Worm (Caenorhabditis elegans) whole organism, late embryonic: ENCODE measurements around the gene rsr-2.

Experiments used
- C08G9.2 ChIP-seq: sonication (generic microtip); optimal IDR thresholded peaks from 2 replicates; lab custom pipeline; 2016; ENCODE audit warnings: mild to moderate bottlenecking, missing genetic modification characterization, moderate library complexity, missing compliant biosample characterization
- T23F11.4 ChIP-seq: fragments of 200-800 bp; sonication (Bioruptor generic); optimal IDR thresholded peaks from 2 replicates; lab custom pipeline; 2018; ENCODE audit warnings: mild to moderate bottlenecking, missing genetic modification characterization, missing compliant biosample characterization
- Y22D7AL.16 ChIP-seq: sonication (generic microtip); optimal IDR thresholded peaks from 2 replicates; lab custom pipeline; 2016; ENCODE audit warnings: missing genetic modification characterization, missing compliant biosample characterization
- ahr-1 ChIP-seq: sonication (generic microtip); optimal IDR thresholded peaks from 2 replicates; lab custom pipeline; 2016; ENCODE audit warnings: missing genetic modification characterization, missing compliant biosample characterization
- ama-1 ChIP-seq: fragments of 150-350 bp; optimal IDR thresholded peaks from 2 replicates; lab custom pipeline; 2014
- ceh-19 ChIP-seq: fragments of 200-800 bp; sonication (Bioruptor generic); optimal IDR thresholded peaks from 2 replicates; lab custom pipeline; 2018; ENCODE audit warnings: mild to moderate bottlenecking, missing genetic modification characterization, missing compliant biosample characterization
- ceh-2 ChIP-seq: sonication (generic microtip); optimal IDR thresholded peaks from 2 replicates; lab custom pipeline; 2016; ENCODE audit warnings: missing genotype, missing genetic modification characterization, missing compliant biosample characterization
- ceh-22 ChIP-seq: sonication (generic microtip); optimal IDR thresholded peaks from 2 replicates; lab custom pipeline; 2017; ENCODE audit warnings: missing biosample characterization, missing genetic modification characterization
- ceh-31 ChIP-seq: sonication (generic microtip); optimal IDR thresholded peaks from 2 replicates; lab custom pipeline; 2016; ENCODE audit warnings: missing genetic modification characterization, missing compliant biosample characterization
- ceh-45 ChIP-seq: fragments of 200-800 bp; sonication (Bioruptor generic); IDR thresholded peaks from 2 replicates; pipeline ENCODE4 v1.3.6; 2022; ENCODE audit warnings: missing genetic modification reagents, missing genetic modification characterization, missing compliant biosample characterization
- ceh-48 ChIP-seq: sonication (generic microtip); optimal IDR thresholded peaks from 2 replicates; lab custom pipeline; 2016; ENCODE audit warnings: missing genetic modification characterization, inconsistent platforms, missing compliant biosample characterization
- ceh-9 ChIP-seq: sonication (generic microtip); optimal IDR thresholded peaks from 2 replicates; lab custom pipeline; 2016; ENCODE audit warnings: mild to moderate bottlenecking, missing genetic modification characterization, inconsistent platforms, missing compliant biosample characterization
- che-1 ChIP-seq: sonication (generic microtip); optimal IDR thresholded peaks from 2 replicates; lab custom pipeline; 2016; ENCODE audit warnings: mild to moderate bottlenecking, missing genetic modification characterization, missing compliant biosample characterization
- elt-2 ChIP-seq: sonication (generic microtip); optimal IDR thresholded peaks from 2 replicates; lab custom pipeline; 2016; ENCODE audit warnings: missing genetic modification reagents, missing genetic modification characterization, missing compliant biosample characterization
- elt-4 ChIP-seq: sonication (generic microtip); optimal IDR thresholded peaks from 2 replicates; lab custom pipeline; 2016; ENCODE audit warnings: missing genetic modification characterization, missing compliant biosample characterization
- ets-4 ChIP-seq: sonication (generic microtip); optimal IDR thresholded peaks from 2 replicates; lab custom pipeline; 2016; ENCODE audit warnings: missing genetic modification characterization, missing compliant biosample characterization
- fkh-6 ChIP-seq: sonication (generic microtip); optimal IDR thresholded peaks from 2 replicates; lab custom pipeline; 2016; ENCODE audit warnings: missing genetic modification characterization, missing compliant biosample characterization
- hlh-13 ChIP-seq: fragments of 200-800 bp; sonication (Bioruptor generic); optimal IDR thresholded peaks from 2 replicates; lab custom pipeline; 2018; ENCODE audit warnings: mild to moderate bottlenecking, missing genetic modification characterization, missing compliant biosample characterization
- hlh-30 ChIP-seq: sonication (generic microtip); optimal IDR thresholded peaks from 2 replicates; lab custom pipeline; 2017; ENCODE audit warnings: antibody characterized with exemption, missing genetic modification characterization, missing compliant biosample characterization; ENCODE audit not compliant: insufficient read depth
- hlh-6 ChIP-seq: sonication (generic microtip); optimal IDR thresholded peaks from 2 replicates; lab custom pipeline; 2016; ENCODE audit warnings: missing genotype, missing genetic modification characterization, missing compliant biosample characterization
- hlh-8 ChIP-seq: sonication (generic microtip); optimal IDR thresholded peaks from 2 replicates; lab custom pipeline; 2016; ENCODE audit warnings: missing genotype, missing genetic modification characterization, missing compliant biosample characterization
- lim-6 ChIP-seq: sonication (generic microtip); optimal IDR thresholded peaks from 2 replicates; lab custom pipeline; 2016; ENCODE audit warnings: missing genetic modification characterization, missing compliant biosample characterization
- lin-11 ChIP-seq: fragments of 200-800 bp; sonication (Bioruptor generic); optimal IDR thresholded peaks from 2 replicates; lab custom pipeline; 2018; ENCODE audit warnings: mild to moderate bottlenecking, missing genetic modification characterization, missing compliant biosample characterization
- madf-2 ChIP-seq: sonication (generic microtip); optimal IDR thresholded peaks from 2 replicates; lab custom pipeline; 2017; ENCODE audit warnings: missing genetic modification characterization, missing compliant biosample characterization
- mec-3 ChIP-seq: sonication (generic microtip); optimal IDR thresholded peaks from 2 replicates; lab custom pipeline; 2016; ENCODE audit warnings: borderline replicate concordance, missing genetic modification characterization, missing compliant biosample characterization
- nfya-1 ChIP-seq: sonication (generic microtip); optimal IDR thresholded peaks from 2 replicates; lab custom pipeline; 2017; ENCODE audit warnings: missing genetic modification characterization, mild to moderate bottlenecking, missing compliant biosample characterization, antibody characterized with exemption, moderate library complexity
- nhr-11 ChIP-seq: fragments of 150-350 bp; optimal IDR thresholded peaks from 2 replicates; lab custom pipeline; 2014; ENCODE audit warnings: missing biosample characterization, missing genetic modification characterization
- nhr-232 ChIP-seq: sonication (generic microtip); optimal IDR thresholded peaks from 2 replicates; lab custom pipeline; 2016; ENCODE audit warnings: missing genetic modification characterization, missing compliant biosample characterization
- odd-2 ChIP-seq: sonication (generic microtip); optimal IDR thresholded peaks from 2 replicates; lab custom pipeline; 2017; ENCODE audit warnings: antibody characterized with exemption, mild to moderate bottlenecking, missing genetic modification characterization, missing compliant biosample characterization
- pha-4 ChIP-seq: fragments of 150-350 bp; optimal IDR thresholded peaks from 2 replicates; lab custom pipeline; 2018; ENCODE audit warnings: missing biosample characterization, missing genetic modification reagents, missing genetic modification characterization
- ref-2 ChIP-seq: sonication (generic microtip); optimal IDR thresholded peaks from 2 replicates; lab custom pipeline; 2016; ENCODE audit warnings: missing genetic modification characterization, missing compliant biosample characterization
- sdc-2 ChIP-seq: sonication (generic microtip); optimal IDR thresholded peaks from 2 replicates; lab custom pipeline; 2016; ENCODE audit warnings: missing genotype, missing genetic modification characterization, missing compliant biosample characterization
- syd-9 ChIP-seq: sonication (generic microtip); optimal IDR thresholded peaks from 2 replicates; lab custom pipeline; 2016; ENCODE audit warnings: mild to moderate bottlenecking, missing genetic modification characterization, moderate library complexity, missing compliant biosample characterization
- unc-55 ChIP-seq: sonication (generic microtip); optimal IDR thresholded peaks from 2 replicates; lab custom pipeline; 2017; ENCODE audit warnings: missing biosample characterization, missing genetic modification reagents, missing genetic modification characterization

Gene rsr-2

DNA sequence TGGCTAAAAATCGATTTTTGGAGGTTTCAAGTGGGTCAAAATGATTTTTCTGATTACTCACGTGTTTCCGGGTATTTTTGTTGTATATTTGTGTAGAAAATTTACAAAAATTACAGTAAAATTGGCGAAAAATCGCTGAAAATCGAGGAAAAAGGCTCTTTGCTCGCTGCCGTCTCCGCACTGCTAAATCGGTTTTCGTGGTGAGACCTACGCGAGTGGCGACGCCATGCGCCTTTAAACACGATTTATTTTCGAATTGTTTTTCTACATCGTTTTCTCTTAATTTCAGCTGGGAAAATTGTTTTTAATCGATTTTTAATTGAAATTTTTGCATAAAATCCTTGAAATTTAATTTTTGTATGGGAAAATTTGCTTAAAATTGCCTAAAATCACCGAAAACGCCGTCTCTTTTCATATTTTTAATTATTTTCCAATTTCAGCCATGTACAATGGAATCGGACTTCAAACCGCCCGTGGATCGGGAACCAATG, at the start of gene rsr-2, which contains the start of gene pqn-87:
TSS of gene rsr-2 (plus strand) at position 441 of the 491 bp plus-strand sequence.
TSS of gene pqn-87 (minus strand) at position 171 of the 491 bp plus-strand sequence.
- TF ChIP-seq ceh-31 (tag; lab: Kevin White, UChicago) = no peak
- no peak for TF ChIP-seq lin-11 (tag; lab: Kevin White, UChicago)
- no peak for TF ChIP-seq ceh-9 (tag; lab: Kevin White, UChicago)
- TF ChIP-seq nhr-11 = no peak
- TF ChIP-seq unc-55 (GFP tag; lab: Kevin White, UChicago) = no peak
- TF ChIP-seq pha-4 = no peak
- TF ChIP-seq mec-3 (tag; lab: Kevin White, UChicago) = no peak
- no peak for TF ChIP-seq ceh-19 (GFP tag; lab: Kevin White, UChicago)
- no peak for TF ChIP-seq ref-2 (tag; lab: Kevin White, UChicago)
- no peak for TF ChIP-seq nhr-232
- TF ChIP-seq ceh-2 (tag; lab: Kevin White, UChicago) = no peak
- no peak for TF ChIP-seq C08G9.2 (tag; lab: Kevin White, UChicago)
- no peak for TF ChIP-seq hlh-13 (GFP tag; lab: Kevin White, UChicago)
- TF ChIP-seq ahr-1 (tag; lab: Kevin White, UChicago) = no peak
- TF ChIP-seq che-1 (tag; lab: Kevin White, UChicago) = no peak
- no peak for TF ChIP-seq Y22D7AL.16
- TF ChIP-seq, all 69 proteins: peak for 0

DNA sequence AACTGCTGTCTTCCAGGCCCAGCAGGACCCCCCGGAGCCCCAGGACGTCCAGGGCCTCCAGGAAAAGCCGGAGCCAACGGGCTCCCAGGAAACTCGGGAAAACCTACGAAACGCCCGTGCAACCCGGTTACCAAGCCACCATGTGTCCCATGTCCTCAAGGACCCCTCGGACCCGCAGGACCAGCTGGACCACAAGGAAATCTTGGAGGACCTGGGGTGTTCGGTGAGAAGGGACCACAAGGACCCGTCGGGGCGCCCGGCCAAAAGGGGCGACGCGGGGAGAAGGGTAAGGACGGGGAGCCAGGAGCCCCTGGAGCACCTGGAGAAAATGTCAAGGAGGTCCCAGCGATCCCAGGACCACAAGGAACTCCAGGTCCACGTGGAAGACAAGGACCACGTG, 49.8 kb upstream of the rsr-2 start:
- no peak for TF ChIP-seq mec-3 (tag; lab: Kevin White, UChicago)
- peak; percentile 14 for TF ChIP-seq elt-4 (tag; lab: Kevin White, UChicago)
- TF ChIP-seq ceh-9 (tag; lab: Kevin White, UChicago) = no peak
- TF ChIP-seq fkh-6 = peak; percentile 14
- peak; percentile 35 for TF ChIP-seq C08G9.2 (tag; lab: Kevin White, UChicago)
- TF ChIP-seq syd-9 (tag; lab: Kevin White, UChicago) = no peak
- no peak for TF ChIP-seq sdc-2
- TF ChIP-seq hlh-30 = no peak
- TF ChIP-seq ceh-45 (GFP tag; lab: Robert Waterston, UW) = 0 out of 2 replicates have a peak, but pooled peaks have one; percentile 10
- no peak for TF ChIP-seq odd-2 (tag; lab: Kevin White, UChicago)
- peak; percentile 10 for TF ChIP-seq lim-6 (tag; lab: Kevin White, UChicago)

DNA sequence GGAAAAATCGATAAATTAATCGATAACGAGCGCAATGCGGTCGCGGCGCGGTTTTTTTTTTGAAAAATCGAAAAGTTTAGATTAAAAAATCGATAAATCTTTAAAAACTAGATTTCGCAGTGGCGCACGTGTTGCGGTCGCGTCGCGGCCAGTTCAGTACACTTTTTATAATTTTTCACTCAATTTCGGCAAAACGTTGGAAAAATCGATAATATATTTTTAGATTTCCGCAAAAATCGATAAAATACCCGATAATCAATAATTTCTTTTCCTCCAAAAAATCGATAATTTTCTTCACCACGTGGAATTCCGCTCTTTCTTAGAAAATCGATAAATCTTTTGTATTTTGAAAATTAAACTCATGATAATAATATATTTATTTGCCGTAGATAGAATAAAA, 48.6 kb upstream of the rsr-2 start:
- TF ChIP-seq ceh-48 (peak; percentile 62), lin-11 (tag; lab: Kevin White, UChicago) (no peak)

DNA sequence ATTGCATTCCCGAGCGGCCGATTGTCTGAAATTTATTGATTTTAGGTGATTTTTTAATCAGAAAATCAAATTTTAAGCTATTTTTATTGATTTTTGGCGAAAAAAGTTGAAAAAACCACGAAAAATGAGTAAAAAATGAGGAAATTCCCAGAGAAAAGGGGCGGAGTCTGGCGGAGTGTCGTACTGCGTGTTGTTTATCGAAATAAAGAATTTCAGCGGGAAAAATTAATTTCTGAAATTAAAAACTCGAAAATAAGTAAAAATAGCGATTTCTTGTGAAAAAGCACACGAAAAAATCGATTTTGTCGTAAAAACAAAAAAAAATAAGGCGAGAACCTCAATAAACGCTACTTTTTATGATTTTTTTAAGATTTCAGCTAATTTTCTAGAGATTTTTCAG, 40.3 kb upstream of the rsr-2 start, which contains the start of gene Y57A10A.13:
TSS of gene Y57A10A.13 (minus strand) at position 46 of the 400 bp plus-strand sequence.
- no peak for TF ChIP-seq nhr-11
- TF ChIP-seq madf-2 (tag; lab: Kevin White, UChicago) = no peak
- TF ChIP-seq ama-1 (lab: Kevin White, UChicago) = no peak
- no peak for TF ChIP-seq ceh-48
- TF ChIP-seq nfya-1 = no peak
- no peak for TF ChIP-seq hlh-8
- no peak for TF ChIP-seq ceh-22
- no peak for TF ChIP-seq T23F11.4 (GFP tag; lab: Kevin White, UChicago)
- no peak for TF ChIP-seq ets-4 (tag; lab: Kevin White, UChicago)
- TF ChIP-seq sdc-2 = no peak
- no peak for TF ChIP-seq che-1 (tag; lab: Kevin White, UChicago)
- no peak for TF ChIP-seq hlh-6 (tag; lab: Kevin White, UChicago)
- TF ChIP-seq pha-4 = no peak
- TF ChIP-seq fkh-6 = no peak
- TF ChIP-seq, all 69 proteins: peak for 0

DNA sequence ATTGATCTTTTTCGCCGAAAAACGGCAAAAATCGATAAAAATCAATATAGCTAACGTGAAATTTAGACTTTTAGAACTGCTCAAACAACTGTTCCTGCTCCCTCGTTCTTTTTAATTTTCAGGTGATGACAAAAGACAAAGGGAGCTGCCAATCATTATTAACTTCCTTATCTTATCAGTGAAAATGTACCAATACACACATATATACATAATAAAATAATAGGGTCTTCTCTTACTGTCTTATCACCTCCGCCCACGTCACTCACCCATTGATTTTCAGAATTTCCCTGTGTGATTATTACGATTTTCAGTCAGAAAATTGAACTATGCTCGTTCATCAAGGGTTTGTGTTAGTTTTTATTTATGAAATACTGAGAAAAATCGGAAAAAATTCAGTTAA, 39.4 kb upstream of the rsr-2 start, which contains the start of gene Y57A10A.14:
TSS of gene Y57A10A.14 (plus strand) at position 228 of the 400 bp plus-strand sequence.
- TF ChIP-seq elt-2 (tag; lab: Kevin White, UChicago) (peak; percentile 91), nhr-232 (no peak), hlh-8 (no peak), T23F11.4 (GFP tag; lab: Kevin White, UChicago) (no peak), pha-4 (no peak)
